Fruit fly (Drosophila melanogaster) whole organism, adult: ENCODE data around the gene CG15767.

Experiments used
- CG1620 ChIP-seq: fragments of 200-800 bp; sonication (Bioruptor generic); optimal IDR thresholded peaks from 2 replicates; lab custom pipeline; 2016; ENCODE audit warnings: missing biosample characterization, missing genetic modification characterization
- CG5204 ChIP-seq: fragments of 200-800 bp; sonication (Bioruptor generic); optimal IDR thresholded peaks from 2 replicates; lab custom pipeline; 2016; ENCODE audit warnings: missing biosample characterization, missing genetic modification characterization
- Crg-1 ChIP-seq: fragments of 200-800 bp; sonication (Bioruptor generic); optimal IDR thresholded peaks from 2 replicates; lab custom pipeline; 2016; ENCODE audit warnings: missing biosample characterization, missing genetic modification characterization
- Hr96 ChIP-seq: fragments of 200-800 bp; sonication (Bioruptor generic); optimal IDR thresholded peaks from 2 replicates; lab custom pipeline; 2016; ENCODE audit warnings: missing biosample characterization, missing genetic modification characterization
- toe ChIP-seq: fragments of 200-800 bp; sonication (Bioruptor generic); optimal IDR thresholded peaks from 2 replicates; lab custom pipeline; 2016; ENCODE audit warnings: missing biosample characterization, missing genetic modification characterization

DNA sequence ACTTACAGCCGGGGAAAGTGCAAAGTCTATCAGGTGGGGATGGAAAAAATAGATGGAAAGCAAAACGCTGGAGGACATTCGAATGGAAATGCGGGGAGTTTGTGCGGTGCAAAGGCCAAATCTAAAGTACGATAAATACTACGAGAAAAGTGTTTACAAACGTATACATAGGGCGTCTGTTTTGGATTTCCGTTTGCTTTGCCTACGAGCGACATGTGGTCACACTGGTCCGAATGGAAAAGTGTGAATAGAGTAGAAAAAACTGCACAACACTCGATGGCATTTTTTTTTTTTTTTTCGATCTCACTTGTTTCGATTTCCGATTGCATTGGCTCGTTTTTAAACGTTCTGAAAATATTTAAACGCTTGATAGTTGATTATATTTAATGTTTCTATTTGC, 50.5 kb downstream of the CG15767 start:
- no peak for TF ChIP-seq CG5204 (GFP tag; lab: Kevin White, UChicago)
- no peak for TF ChIP-seq toe (GFP tag; lab: Kevin White, UChicago)
- TF ChIP-seq Crg-1 (GFP tag; lab: Kevin White, UChicago) = no peak
- TF ChIP-seq CG1620 (GFP tag; lab: Kevin White, UChicago) = no peak
- TF ChIP-seq Hr96 (GFP tag; lab: Kevin White, UChicago) = no peak
